Fruit fly (Drosophila melanogaster) whole organism, embryonic: ENCODE measurements around the gene Pfas.

Experiments
- Blimp-1 ChIP-seq: fragments of 200-800 bp; sonication (Bioruptor generic); optimal IDR thresholded peaks from 3 replicates; lab custom pipeline; 2018; ENCODE audit warnings: missing biosample characterization, missing genetic modification characterization, mild to moderate bottlenecking, moderate library complexity, missing genetic modification reagents
- CG11456 ChIP-seq: fragments of 200-800 bp; sonication (Bioruptor generic); IDR thresholded peaks from 3 replicates; pipeline ENCODE4 v1.3.6; 2022; ENCODE audit warnings: missing biosample characterization, missing genetic modification characterization
- CG12299 ChIP-seq: fragments of 200-800 bp; sonication (Bioruptor generic); optimal IDR thresholded peaks from 2 replicates; lab custom pipeline; 2018; ENCODE audit warnings: missing biosample characterization, mild to moderate bottlenecking, missing genetic modification characterization
- CG14050 ChIP-seq: fragments of 200-800 bp; sonication (Bioruptor generic); IDR thresholded peaks from 3 replicates; pipeline ENCODE4 v1.3.6; 2022; ENCODE audit warnings: missing biosample characterization, missing genetic modification characterization
- CG14710 ChIP-seq: fragments of 200-800 bp; sonication (Bioruptor generic); optimal IDR thresholded peaks from 3 replicates; lab custom pipeline; 2019; ENCODE audit warnings: missing biosample characterization, mild to moderate bottlenecking, missing genetic modification characterization, moderate library complexity
- CG15514 ChIP-seq: fragments of 200-800 bp; sonication (Bioruptor generic); optimal IDR thresholded peaks from 3 replicates; lab custom pipeline; 2017; ENCODE audit warnings: missing biosample characterization, missing genetic modification characterization, mild to moderate bottlenecking, moderate library complexity, missing genetic modification reagents
- CG15601 ChIP-seq: fragments of 200-800 bp; sonication (Bioruptor generic); optimal IDR thresholded peaks from 3 replicates; lab custom pipeline; 2019; ENCODE audit warnings: missing biosample characterization, mild to moderate bottlenecking, missing genetic modification characterization, moderate library complexity
- CG2889 ChIP-seq: fragments of 200-800 bp; sonication (Bioruptor generic); IDR thresholded peaks from 3 replicates; pipeline ENCODE4 v1.3.6; 2022; ENCODE audit warnings: missing biosample characterization, missing genetic modification characterization
- CG4404 ChIP-seq: fragments of 200-800 bp; sonication (Bioruptor generic); IDR thresholded peaks from 2 replicates; pipeline ENCODE4 v1.3.6; 2022; ENCODE audit warnings: missing biosample characterization, missing genetic modification characterization
- CG4424 ChIP-seq: fragments of 200-800 bp; sonication (Bioruptor generic); optimal IDR thresholded peaks from 3 replicates; lab custom pipeline; 2016; ENCODE audit warnings: missing biosample characterization, missing genetic modification characterization
- CG5180 ChIP-seq: fragments of 200-800 bp; sonication (Bioruptor generic); optimal IDR thresholded peaks from 3 replicates; lab custom pipeline; 2017; ENCODE audit warnings: missing biosample characterization, missing genetic modification characterization, mild to moderate bottlenecking, moderate library complexity, missing genetic modification reagents
- CG7372 ChIP-seq: fragments of 200-800 bp; sonication (Bioruptor generic); IDR thresholded peaks from 2 replicates; pipeline ENCODE4 v1.3.6; 2022; ENCODE audit warnings: missing biosample characterization, missing genetic modification characterization
- CG7745 ChIP-seq: fragments of 200-800 bp; sonication (Bioruptor generic); optimal IDR thresholded peaks from 2 replicates; lab custom pipeline; 2018; ENCODE audit warnings: missing biosample characterization, mild to moderate bottlenecking, missing genetic modification characterization, moderate library complexity
- CG9727 ChIP-seq: fragments of 200-800 bp; sonication (Bioruptor generic); optimal IDR thresholded peaks from 3 replicates; lab custom pipeline; 2017; ENCODE audit warnings: missing biosample characterization, mild to moderate bottlenecking, missing genetic modification characterization
- CG9797 ChIP-seq: fragments of 200-800 bp; sonication (Bioruptor generic); optimal IDR thresholded peaks from 3 replicates; lab custom pipeline; 2018; ENCODE audit warnings: missing biosample characterization, mild to moderate bottlenecking, missing genetic modification characterization
- CG9817 ChIP-seq: fragments of 200-800 bp; sonication (Bioruptor generic); optimal IDR thresholded peaks from 2 replicates; lab custom pipeline; 2018; ENCODE audit warnings: missing biosample characterization, mild to moderate bottlenecking, missing genetic modification characterization, moderate library complexity
- Chrac-16 ChIP-seq: fragments of 200-800 bp; sonication (Bioruptor generic); optimal IDR thresholded peaks from 3 replicates; lab custom pipeline; 2016; ENCODE audit warnings: missing biosample characterization, missing genetic modification characterization
- D19A ChIP-seq: fragments of 200-800 bp; optimal IDR thresholded peaks from 3 replicates; lab custom pipeline; 2019; ENCODE audit warnings: missing biosample characterization, mild to moderate bottlenecking, missing genetic modification characterization, moderate library complexity
- Ets97D ChIP-seq: fragments of 200-800 bp; sonication (Bioruptor generic); optimal IDR thresholded peaks from 3 replicates; lab custom pipeline; 2016; ENCODE audit warnings: missing biosample characterization, missing genetic modification characterization
- Fer1 ChIP-seq: fragments of 200-800 bp; sonication (Bioruptor generic); optimal IDR thresholded peaks from 2 replicates; lab custom pipeline; 2017; ENCODE audit warnings: missing biosample characterization, mild to moderate bottlenecking, missing genetic modification characterization
- Fer2 ChIP-seq: fragments of 200-800 bp; sonication (Bioruptor generic); optimal IDR thresholded peaks from 2 replicates; lab custom pipeline; 2018; ENCODE audit warnings: missing biosample characterization, mild to moderate bottlenecking, missing genetic modification characterization, moderate library complexity
- GATAe ChIP-seq: fragments of 200-800 bp; sonication (Bioruptor generic); conservative IDR thresholded peaks from 2 replicates; pipeline ENCODE4 v1.3.6; 2022; ENCODE audit warnings: missing biosample characterization, missing genetic modification characterization
- Gug ChIP-seq: fragments of 200-800 bp; sonication (Bioruptor generic); IDR thresholded peaks from 4 replicates; pipeline ENCODE4 v1.3.6; 2022; ENCODE audit warnings: missing biosample characterization, missing genetic modification characterization
- HLHmδ ChIP-seq: fragments of 200-800 bp; sonication (Bioruptor generic); optimal IDR thresholded peaks from 2 replicates; lab custom pipeline; 2018; ENCODE audit warnings: missing biosample characterization, mild to moderate bottlenecking, missing genetic modification characterization, moderate library complexity
- Hand ChIP-seq: fragments of 200-800 bp; sonication (Bioruptor generic); optimal IDR thresholded peaks from 2 replicates; lab custom pipeline; 2017; ENCODE audit warnings: mild to moderate bottlenecking, missing biosample characterization, missing genetic modification reagents, missing genetic modification characterization
- Jarid2 ChIP-seq: fragments of 200-800 bp; sonication (Bioruptor generic); optimal IDR thresholded peaks from 3 replicates; lab custom pipeline; 2017; ENCODE audit warnings: mild to moderate bottlenecking, missing biosample characterization, missing genetic modification reagents, missing genetic modification characterization
- MESR4 ChIP-seq: fragments of 200-800 bp; sonication (Bioruptor generic); optimal IDR thresholded peaks from 2 replicates; lab custom pipeline; 2018; ENCODE audit warnings: missing biosample characterization, mild to moderate bottlenecking, missing genetic modification characterization, moderate library complexity
- Max ChIP-seq: fragments of 200-800 bp; sonication (Bioruptor generic); optimal IDR thresholded peaks from 2 replicates; lab custom pipeline; 2016; ENCODE audit warnings: missing biosample characterization, mild to moderate bottlenecking, missing genetic modification characterization
- Meics ChIP-seq: fragments of 200-800 bp; sonication (Bioruptor generic); optimal IDR thresholded peaks from 2 replicates; lab custom pipeline; 2017; ENCODE audit warnings: missing biosample characterization, mild to moderate bottlenecking, missing genetic modification characterization
- Six4 ChIP-seq: fragments of 200-800 bp; sonication (Bioruptor generic); optimal IDR thresholded peaks from 2 replicates; lab custom pipeline; 2016; ENCODE audit warnings: missing biosample characterization, missing genetic modification characterization
- Tbp ChIP-seq: fragments of >200 bp; optimal IDR thresholded peaks from 2 replicates; lab custom pipeline; 2018; ENCODE audit warnings: missing biosample characterization, missing genetic modification characterization
- YL-1 ChIP-seq: fragments of 200-800 bp; sonication (Bioruptor generic); optimal IDR thresholded peaks from 3 replicates; lab custom pipeline; 2017; ENCODE audit warnings: missing biosample characterization, mild to moderate bottlenecking, missing genetic modification characterization
- bigmax ChIP-seq: fragments of 200-800 bp; sonication (Bioruptor generic); optimal IDR thresholded peaks from 2 replicates; lab custom pipeline; 2018; ENCODE audit warnings: missing biosample characterization, mild to moderate bottlenecking, missing genetic modification characterization
- bsh ChIP-seq, 2 experiments: fragments of 200-800 bp; sonication (Bioruptor generic); optimal IDR thresholded peaks; 2 replicates each; lab custom pipeline; 2017 to 2018; ENCODE audit warnings: mild to moderate bottlenecking in 2 of 2, missing biosample characterization in 2 of 2, missing genetic modification characterization in 2 of 2, moderate library complexity in 1 of 2
- caup ChIP-seq: fragments of 200-800 bp; sonication (Bioruptor generic); optimal IDR thresholded peaks from 3 replicates; lab custom pipeline; 2017; ENCODE audit warnings: missing biosample characterization, mild to moderate bottlenecking, missing genetic modification characterization, moderate library complexity; ENCODE audit not compliant: severe bottlenecking
- cg ChIP-seq: fragments of 200-800 bp; sonication (Bioruptor generic); optimal IDR thresholded peaks from 3 replicates; lab custom pipeline; 2019; ENCODE audit warnings: missing biosample characterization, mild to moderate bottlenecking, missing genetic modification characterization, moderate library complexity
- ci ChIP-seq: fragments of 200-800 bp; sonication (Bioruptor generic); IDR thresholded peaks from 3 replicates; pipeline ENCODE4 v1.3.6; 2022; ENCODE audit warnings: missing biosample characterization, missing genetic modification characterization
- dan ChIP-seq: fragments of 200-800 bp; sonication (Bioruptor generic); IDR thresholded peaks from 2 replicates; pipeline ENCODE4 v1.3.6; 2022; ENCODE audit warnings: missing biosample characterization, missing genetic modification characterization
- dati ChIP-seq: fragments of 200-800 bp; sonication (Bioruptor generic); IDR thresholded peaks from 2 replicates; pipeline ENCODE4 v1.3.6; 2022; ENCODE audit warnings: missing biosample characterization, missing genetic modification characterization
- disco-r ChIP-seq: fragments of 200-800 bp; sonication (Bioruptor generic); optimal IDR thresholded peaks from 2 replicates; lab custom pipeline; 2016; ENCODE audit warnings: missing biosample characterization, missing genetic modification characterization
- ems ChIP-seq: fragments of 200-800 bp; sonication (Bioruptor generic); optimal IDR thresholded peaks from 3 replicates; lab custom pipeline; 2016; ENCODE audit warnings: missing biosample characterization, missing genetic modification characterization
- gsb ChIP-seq: fragments of 200-800 bp; sonication (Bioruptor generic); IDR thresholded peaks from 2 replicates; pipeline ENCODE4 v1.3.6; 2022; ENCODE audit warnings: missing biosample characterization, missing genetic modification characterization
- gsb-n ChIP-seq: fragments of 200-800 bp; sonication (Bioruptor generic); optimal IDR thresholded peaks from 3 replicates; lab custom pipeline; 2018; ENCODE audit warnings: missing biosample characterization, mild to moderate bottlenecking, missing genetic modification characterization
- onecut ChIP-seq: fragments of 200-800 bp; sonication (Bioruptor generic); IDR thresholded peaks from 2 replicates; pipeline ENCODE4 v1.3.6; 2022; ENCODE audit warnings: missing biosample characterization, missing genetic modification characterization
- stwl ChIP-seq: fragments of 200-800 bp; sonication (Bioruptor generic); optimal IDR thresholded peaks from 3 replicates; lab custom pipeline; 2018; ENCODE audit warnings: missing biosample characterization, mild to moderate bottlenecking, missing genetic modification characterization, moderate library complexity
- toy ChIP-seq: fragments of 200-800 bp; sonication (Bioruptor generic); IDR thresholded peaks from 2 replicates; pipeline ENCODE4 v1.3.6; 2022; ENCODE audit warnings: missing biosample characterization, missing genetic modification characterization
- wdn ChIP-seq: fragments of 200-800 bp; sonication (Bioruptor generic); IDR thresholded peaks from 2 replicates; pipeline ENCODE4 v1.3.6; 2022; ENCODE audit warnings: missing biosample characterization, missing genetic modification characterization
- z ChIP-seq: fragments of 200-800 bp; sonication (Bioruptor generic); IDR thresholded peaks from 3 replicates; pipeline ENCODE4 v1.3.6; 2022; ENCODE audit warnings: missing biosample characterization, missing genetic modification characterization

Pfas gene

DNA sequence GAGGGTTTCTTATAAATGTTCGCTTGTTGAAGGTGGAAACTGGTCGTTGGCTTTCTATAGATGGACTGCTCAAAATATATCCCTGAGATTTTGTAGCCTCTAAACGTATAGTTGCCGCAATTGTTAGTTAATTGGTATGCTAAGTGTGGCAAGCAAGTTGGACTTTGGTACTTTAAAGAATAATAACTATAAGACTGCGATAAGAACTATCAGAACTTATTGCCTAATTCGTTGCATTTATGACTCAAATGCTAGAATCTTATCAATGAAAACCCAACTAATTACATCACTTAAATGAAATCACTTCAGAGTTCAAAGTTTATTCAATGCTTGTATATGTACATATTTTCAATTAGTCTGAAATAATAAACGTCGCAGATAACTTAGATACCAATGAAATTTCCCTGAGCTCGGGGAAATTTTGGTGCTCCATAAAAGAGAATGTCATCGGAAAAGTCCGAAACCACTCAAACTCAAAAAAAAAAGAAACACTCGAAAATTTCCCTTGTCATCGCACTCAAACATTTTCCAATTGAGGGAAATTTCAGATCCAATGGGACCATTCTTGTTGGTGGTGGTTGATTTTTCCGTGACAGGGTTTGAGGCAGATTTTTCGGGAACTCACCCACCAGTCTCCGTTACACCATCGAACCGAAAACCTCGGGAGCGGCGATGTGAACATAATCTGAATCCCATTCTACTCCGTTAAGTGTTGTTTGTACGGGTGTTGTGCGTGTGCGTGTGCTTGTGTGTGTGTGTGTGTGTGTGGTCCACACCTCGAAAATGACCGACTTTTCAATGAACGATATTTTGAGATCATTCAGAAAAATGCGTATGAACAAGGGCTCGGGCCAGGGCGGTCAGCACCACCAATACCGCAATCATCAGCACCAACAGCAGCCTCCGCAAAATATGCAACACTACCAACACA, 45.2 kb upstream of the Pfas start, which contains the start of gene CG45075 (continued):
- no peak for TF ChIP-seq ems (GFP tag; lab: Kevin White, UChicago)
- peak; percentile 97 for TF ChIP-seq z
- no peak for TF ChIP-seq Meics
- TF ChIP-seq CG9797 (GFP tag; lab: Kevin White, UChicago): no peak
- TF ChIP-seq dati: no peak
- TF ChIP-seq toy (GFP tag; lab: Robert Waterston, UW): no peak
- TF ChIP-seq stwl (tag; lab: Kevin White, UChicago): peak; percentile 32
- TF ChIP-seq caup (GFP tag; lab: Kevin White, UChicago): no peak
- no peak for TF ChIP-seq Gug
- TF ChIP-seq wdn: no peak
- no peak for TF ChIP-seq CG9817 (tag; lab: Kevin White, UChicago)
- TF ChIP-seq CG9727 (GFP tag; lab: Kevin White, UChicago): no peak
- TF ChIP-seq CG12299: no peak
- TF ChIP-seq gsb (GFP tag; lab: Robert Waterston, UW): no peak
- TF ChIP-seq Tbp (GFP tag; lab: Kevin White, UChicago): no peak
- TF ChIP-seq Max (GFP tag; lab: Kevin White, UChicago): no peak
- TF ChIP-seq CG7372 (GFP tag; lab: Robert Waterston, UW): no peak
- no peak for TF ChIP-seq Six4 (GFP tag; lab: Kevin White, UChicago)
- no peak for TF ChIP-seq disco-r (GFP tag; lab: Kevin White, UChicago)
- TF ChIP-seq CG14710 (tag; lab: Kevin White, UChicago): peak; percentile 0
- TF ChIP-seq CG11456 (GFP tag; lab: Robert Waterston, UW): no peak
- no peak for TF ChIP-seq CG4404 (GFP tag; lab: Robert Waterston, UW)
- peak; percentile 94 for TF ChIP-seq CG5180 (GFP tag; lab: Kevin White, UChicago)
- no peak for TF ChIP-seq dan (GFP tag; lab: Robert Waterston, UW)
- peak in 1 of 2 experiments; percentile 23 for TF ChIP-seq bsh (GFP tag; optimal IDR thresholded peaks at IDR 0.05; lab: Kevin White, UChicago)
- TF ChIP-seq CG4424 (GFP tag; lab: Kevin White, UChicago): no peak
- TF ChIP-seq CG15514 (GFP tag; lab: Kevin White, UChicago): no peak
- TF ChIP-seq gsb-n (tag; lab: Kevin White, UChicago): peak; percentile 36
- peak; percentile 31; the same call in 1 of the 2 replicates for TF ChIP-seq onecut (GFP tag; lab: Robert Waterston, UW)
- peak; percentile 79 for TF ChIP-seq Jarid2 (GFP tag; lab: Kevin White, UChicago)
- TF ChIP-seq Fer2 (tag; lab: Kevin White, UChicago): no peak
- TF ChIP-seq YL-1 (GFP tag; lab: Kevin White, UChicago): no peak
- TF ChIP-seq Hand (GFP tag; lab: Kevin White, UChicago): no peak
- TF ChIP-seq Ets97D (GFP tag; lab: Kevin White, UChicago): peak; percentile 6
- TF ChIP-seq Chrac-16 (GFP tag; lab: Kevin White, UChicago): no peak
- TF ChIP-seq cg (GFP tag; lab: Kevin White, UChicago): peak; percentile 76
- TF ChIP-seq Fer1 (GFP tag; lab: Kevin White, UChicago): peak; percentile 26
- TF ChIP-seq D19A (tag; lab: Kevin White, UChicago): no peak
- TF ChIP-seq MESR4 (GFP tag; lab: Kevin White, UChicago): no peak
- TF ChIP-seq Blimp-1 (GFP tag; lab: Kevin White, UChicago): peak; percentile 20
- no peak for TF ChIP-seq GATAe
- peak; percentile 74 for TF ChIP-seq HLHmδ (GFP tag; lab: Kevin White, UChicago)
- TF ChIP-seq CG14050 (GFP tag; lab: Robert Waterston, UW): no peak
- TF ChIP-seq CG2889: no peak
- no peak for TF ChIP-seq bigmax (GFP tag; lab: Kevin White, UChicago)
- peak; percentile 30 for TF ChIP-seq CG15601 (tag; lab: Kevin White, UChicago)
- peak; percentile 70; the same call in 2 of the 3 replicates for TF ChIP-seq ci
- peak; percentile 32 for TF ChIP-seq CG7745
